Fruit fly (Drosophila melanogaster) whole organism, pupa: Measurements from ENCODE around the gene Hk.

Source experiments
- CG10348 ChIP-seq: fragments of 200-800 bp; sonication (Bioruptor generic); IDR thresholded peaks from 2 replicates; pipeline ENCODE4 v1.3.6; 2022; ENCODE audit warnings: missing biosample characterization, missing genetic modification characterization
- CG12605 ChIP-seq: fragments of 200-800 bp; sonication (Bioruptor generic); IDR thresholded peaks from 2 replicates; pipeline ENCODE4 v1.3.6; 2022; ENCODE audit warnings: missing biosample characterization, missing genetic modification characterization
- CG13204 ChIP-seq: fragments of 200-800 bp; sonication (Bioruptor generic); optimal IDR thresholded peaks from 2 replicates; lab custom pipeline; 2018; ENCODE audit warnings: missing biosample characterization, mild to moderate bottlenecking, missing genetic modification characterization, moderate library complexity
- CG14655 ChIP-seq: fragments of 200-800 bp; sonication (Bioruptor generic); optimal IDR thresholded peaks from 3 replicates; lab custom pipeline; 2017; ENCODE audit warnings: mild to moderate bottlenecking, missing biosample characterization, missing genetic modification reagents, missing genetic modification characterization
- CG15710 ChIP-seq: fragments of 200-800 bp; sonication (Bioruptor generic); optimal IDR thresholded peaks from 2 replicates; lab custom pipeline; 2018; ENCODE audit warnings: missing biosample characterization, mild to moderate bottlenecking, missing genetic modification characterization, moderate library complexity
- CG17806 ChIP-seq: fragments of 200-800 bp; sonication (Bioruptor generic); optimal IDR thresholded peaks from 2 replicates; lab custom pipeline; 2018; ENCODE audit warnings: missing biosample characterization, mild to moderate bottlenecking, missing genetic modification characterization, moderate library complexity
- CG32121 ChIP-seq: fragments of 200-800 bp; sonication (Bioruptor generic); IDR thresholded peaks from 2 replicates; pipeline ENCODE4 v1.3.6; 2022; ENCODE audit warnings: missing biosample characterization, missing genetic modification characterization
- CG34367 ChIP-seq: fragments of 200-800 bp; sonication (Bioruptor generic); optimal IDR thresholded peaks from 2 replicates; lab custom pipeline; 2018; ENCODE audit warnings: missing biosample characterization, mild to moderate bottlenecking, missing genetic modification characterization
- CG4496 ChIP-seq: fragments of 200-800 bp; sonication (Bioruptor generic); IDR thresholded peaks from 3 replicates; pipeline ENCODE4 v1.3.6; 2022; ENCODE audit warnings: missing biosample characterization, missing genetic modification characterization
- CG8159 ChIP-seq: fragments of 200-800 bp; sonication (Bioruptor generic); optimal IDR thresholded peaks from 3 replicates; lab custom pipeline; 2018; ENCODE audit warnings: missing biosample characterization, mild to moderate bottlenecking, missing genetic modification characterization, moderate library complexity
- CG8301 ChIP-seq: fragments of 200-800 bp; sonication (Bioruptor generic); optimal IDR thresholded peaks from 2 replicates; lab custom pipeline; 2018; ENCODE audit warnings: missing biosample characterization, mild to moderate bottlenecking, missing genetic modification characterization
- CG9948 ChIP-seq: fragments of 200-800 bp; sonication (Bioruptor generic); optimal IDR thresholded peaks from 2 replicates; lab custom pipeline; 2018; ENCODE audit warnings: missing biosample characterization, mild to moderate bottlenecking, missing genetic modification characterization, moderate library complexity
- D1 ChIP-seq: fragments of 200-800 bp; sonication (Bioruptor generic); optimal IDR thresholded peaks from 2 replicates; lab custom pipeline; 2018; ENCODE audit warnings: missing biosample characterization, mild to moderate bottlenecking, missing genetic modification characterization, moderate library complexity
- EcR ChIP-seq: fragments of 200-800 bp; sonication (Bioruptor generic); optimal IDR thresholded peaks from 3 replicates; lab custom pipeline; 2019; ENCODE audit warnings: missing biosample characterization, missing genetic modification characterization, mild to moderate bottlenecking, moderate library complexity, missing genetic modification reagents
- Ets98B ChIP-seq: fragments of 200-800 bp; sonication (Bioruptor generic); IDR thresholded peaks from 2 replicates; pipeline ENCODE4 v1.3.6; 2022; ENCODE audit warnings: missing biosample characterization, missing genetic modification characterization
- Pif1A ChIP-seq: fragments of 200-800 bp; sonication (Bioruptor generic); optimal IDR thresholded peaks from 3 replicates; lab custom pipeline; 2016; ENCODE audit warnings: missing biosample characterization, missing genetic modification characterization
- Pif1B ChIP-seq: fragments of 200-800 bp; sonication (Bioruptor generic); optimal IDR thresholded peaks from 3 replicates; lab custom pipeline; 2016; ENCODE audit warnings: missing biosample characterization, missing genetic modification characterization
- Snoo ChIP-seq: fragments of 200-800 bp; sonication (Bioruptor generic); optimal IDR thresholded peaks from 3 replicates; lab custom pipeline; 2017; ENCODE audit warnings: missing biosample characterization, mild to moderate bottlenecking, missing genetic modification characterization, inconsistent platforms
- fd96Ca ChIP-seq: fragments of 200-800 bp; sonication (Bioruptor generic); IDR thresholded peaks from 3 replicates; pipeline ENCODE4 v1.3.6; 2022; ENCODE audit warnings: missing biosample characterization, missing genetic modification characterization
- gl ChIP-seq: fragments of 200-800 bp; sonication (Bioruptor generic); optimal IDR thresholded peaks from 2 replicates; lab custom pipeline; 2018; ENCODE audit warnings: missing biosample characterization, mild to moderate bottlenecking, missing genetic modification characterization
- rn ChIP-seq: fragments of 200-800 bp; sonication (Bioruptor generic); IDR thresholded peaks from 2 replicates; pipeline ENCODE4 v1.3.6; 2022; ENCODE audit warnings: missing biosample characterization, missing genetic modification characterization

Gene Hk

DNA sequence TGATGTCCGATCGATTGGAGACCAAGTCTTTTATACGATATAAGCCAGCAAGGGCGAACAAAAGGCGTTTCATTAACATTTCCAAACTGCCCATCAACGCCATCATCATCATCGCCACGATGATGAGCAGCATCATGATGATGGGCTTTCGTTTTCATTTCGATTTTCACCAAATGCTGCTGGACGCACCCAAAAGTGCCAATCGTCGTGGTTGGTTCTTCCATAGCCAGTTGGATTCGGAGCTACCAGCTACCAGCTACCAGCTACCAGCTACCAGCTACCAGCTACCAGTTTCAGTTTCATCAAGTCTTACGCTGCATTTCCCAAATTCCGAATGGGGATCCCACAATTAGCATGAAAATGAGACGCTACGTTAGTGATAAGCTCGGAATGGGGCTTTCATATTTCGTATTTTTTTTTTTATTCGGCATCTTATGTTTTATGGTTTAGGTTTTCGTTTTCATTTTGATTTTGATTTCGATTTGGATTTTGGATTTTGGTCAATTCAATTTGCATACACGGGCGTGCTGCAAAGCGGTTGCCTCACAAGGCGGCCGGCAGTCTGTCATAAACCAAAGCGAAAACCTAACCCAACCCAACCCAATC is 46.5 kb downstream of the Hk start, which contains the start of gene CG2962:
TSS of gene CG2962 (minus strand) at position 9 of the 606 bp plus-strand sequence.
- TF ChIP-seq CG4496 (GFP tag; lab: Robert Waterston, UW): no peak
- no peak for TF ChIP-seq rn (GFP tag; lab: Robert Waterston, UW)
- TF ChIP-seq, all 21 proteins: peak for 0

DNA sequence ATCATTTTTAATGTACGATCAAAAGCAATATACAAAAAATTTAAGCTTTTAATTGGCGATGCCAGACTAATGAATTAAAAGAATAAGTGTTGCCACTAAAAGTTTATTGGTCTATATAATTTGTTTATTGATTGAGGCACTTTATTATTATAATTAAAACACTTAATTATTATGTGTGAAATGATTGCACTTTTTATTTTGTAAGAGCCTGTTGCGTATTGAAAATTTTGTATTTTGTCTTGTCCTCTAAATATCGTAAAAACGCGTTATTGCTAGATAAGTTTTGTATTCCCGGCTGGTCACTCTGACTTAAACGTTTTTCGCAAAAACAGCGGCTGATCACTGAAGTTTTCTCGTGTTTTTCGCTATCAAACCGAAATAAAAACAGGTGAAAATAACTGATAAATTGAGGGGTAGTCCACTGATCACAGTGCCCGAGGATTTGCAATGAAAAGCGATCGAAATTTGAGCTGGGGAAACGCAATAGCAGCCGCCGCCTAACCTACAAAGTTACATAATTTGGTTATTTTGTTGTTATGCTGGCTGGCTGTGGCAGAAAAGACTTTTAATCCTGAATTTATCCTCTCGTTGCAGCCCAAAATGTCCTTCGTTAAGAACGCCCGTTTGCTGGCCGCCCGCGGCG is 50.5 kb downstream of the Hk start, which contains the start of gene ATPsyndelta:
TSS of gene ATPsyndelta (plus strand) at position 284 of the 643 bp plus-strand sequence.
- TF ChIP-seq Snoo (tag; lab: Kevin White, UChicago): no peak
- no peak for TF ChIP-seq Pif1B
- no peak for TF ChIP-seq CG10348 (GFP tag; lab: Robert Waterston, UW)
- no peak for TF ChIP-seq D1 (tag; lab: Kevin White, UChicago)
- no peak for TF ChIP-seq CG17806 (tag; lab: Kevin White, UChicago)
- no peak for TF ChIP-seq gl (tag; lab: Kevin White, UChicago)
- no peak for TF ChIP-seq CG8159
- no peak for TF ChIP-seq CG9948 (tag; lab: Kevin White, UChicago)
- no peak for TF ChIP-seq CG4496 (GFP tag; lab: Robert Waterston, UW)
- TF ChIP-seq CG14655 (GFP tag; lab: Kevin White, UChicago): no peak
- TF ChIP-seq rn (GFP tag; lab: Robert Waterston, UW): no peak
- no peak for TF ChIP-seq CG13204 (GFP tag; lab: Kevin White, UChicago)
- no peak for TF ChIP-seq CG15710
- no peak for TF ChIP-seq Ets98B (GFP tag; lab: Robert Waterston, UW)
- TF ChIP-seq EcR (GFP tag; lab: Kevin White, UChicago): no peak

DNA sequence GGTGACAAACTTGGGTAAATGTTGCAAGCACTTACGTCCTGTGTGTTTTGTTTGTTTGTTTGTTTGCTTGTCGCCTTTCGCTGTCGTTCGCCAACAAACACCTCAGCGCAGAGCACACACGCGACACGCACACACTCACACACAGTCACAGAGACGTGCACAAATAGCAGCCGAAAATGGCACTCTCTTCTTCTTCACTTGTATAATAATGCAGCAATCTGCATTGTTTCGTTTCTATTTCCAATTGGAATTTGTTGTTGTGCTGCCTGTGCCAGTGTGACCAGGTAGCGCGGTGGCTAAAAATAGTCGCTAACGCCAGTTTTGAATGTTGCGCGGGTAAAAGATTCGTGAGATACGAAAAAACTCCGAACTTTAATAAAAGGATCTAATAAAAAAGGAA is 51.2 kb downstream of the Hk start, which contains the start of gene Ypel:
TSS of gene Ypel (minus strand) at position 257 of the 400 bp plus-strand sequence.
- no peak for TF ChIP-seq CG10348 (GFP tag; lab: Robert Waterston, UW)
- TF ChIP-seq CG4496 (GFP tag; lab: Robert Waterston, UW): no peak
- TF ChIP-seq CG9948 (tag; lab: Kevin White, UChicago): no peak
- no peak for TF ChIP-seq Pif1B
- no peak for TF ChIP-seq CG8159
- no peak for TF ChIP-seq Ets98B (GFP tag; lab: Robert Waterston, UW)
- no peak for TF ChIP-seq Snoo (tag; lab: Kevin White, UChicago)
- no peak for TF ChIP-seq EcR (GFP tag; lab: Kevin White, UChicago)
- no peak for TF ChIP-seq CG13204 (GFP tag; lab: Kevin White, UChicago)
- TF ChIP-seq gl (tag; lab: Kevin White, UChicago): no peak
- no peak for TF ChIP-seq fd96Ca
- no peak for TF ChIP-seq CG15710
- TF ChIP-seq CG32121 (GFP tag; lab: Robert Waterston, UW): no peak
- TF ChIP-seq Pif1A: no peak
- TF ChIP-seq D1 (tag; lab: Kevin White, UChicago): no peak
- no peak for TF ChIP-seq rn (GFP tag; lab: Robert Waterston, UW)
- TF ChIP-seq CG17806 (tag; lab: Kevin White, UChicago): no peak
- TF ChIP-seq CG8301: no peak
- no peak for TF ChIP-seq CG12605 (GFP tag; lab: Robert Waterston, UW)
- no peak for TF ChIP-seq CG14655 (GFP tag; lab: Kevin White, UChicago)

DNA sequence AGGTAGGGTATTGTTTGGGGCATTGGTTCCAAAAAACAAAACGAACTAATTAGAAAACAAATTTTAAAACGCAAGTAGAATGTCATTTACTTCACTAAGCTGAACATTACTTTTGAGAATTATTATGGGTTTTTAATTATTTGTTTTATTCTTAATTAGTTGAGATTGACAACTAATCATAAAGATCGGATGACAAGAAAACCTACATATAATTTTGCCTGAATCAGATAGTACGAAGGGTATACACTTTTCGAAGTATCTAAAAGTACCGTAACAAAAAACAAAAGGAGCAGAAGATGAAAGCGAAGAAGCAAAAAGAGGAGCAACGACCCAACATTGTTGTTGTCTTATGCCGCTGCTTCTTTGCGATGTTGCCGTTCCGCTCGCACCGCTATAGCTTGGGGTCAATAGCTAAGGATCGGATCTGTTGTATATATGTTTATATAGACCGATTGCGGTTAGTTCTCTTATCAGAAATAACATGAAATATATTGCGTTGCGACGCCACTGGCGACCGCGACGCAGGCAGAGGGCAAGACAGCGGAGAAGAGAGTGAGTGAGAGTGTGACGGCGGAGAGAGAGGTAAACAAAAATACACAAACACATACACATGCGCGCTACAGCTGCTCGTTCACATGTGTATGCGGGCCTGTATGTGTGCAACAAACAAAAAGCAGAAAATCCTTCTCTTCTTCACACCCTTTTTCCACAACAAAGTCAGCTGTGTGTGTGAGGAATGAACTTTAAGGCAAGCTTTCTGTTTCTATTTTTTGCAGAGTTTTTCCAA is 52.0 kb downstream of the Hk start:
- TF ChIP-seq CG9948 (tag; lab: Kevin White, UChicago) (peak; percentile 79), gl (tag; lab: Kevin White, UChicago) (peak; percentile 23), CG17806 (tag; lab: Kevin White, UChicago) (peak; percentile 76), rn (GFP tag; lab: Robert Waterston, UW) (peak; percentile 36; the same call in 1 of the 2 replicates), Pif1B (peak; percentile 83), Snoo (tag; lab: Kevin White, UChicago) (peak; percentile 87), CG34367 (tag; lab: Kevin White, UChicago) (peak; percentile 67), CG13204 (GFP tag; lab: Kevin White, UChicago) (no peak), CG14655 (GFP tag; lab: Kevin White, UChicago) (peak; percentile 94), fd96Ca (no peak), EcR (GFP tag; lab: Kevin White, UChicago) (peak; percentile 99), Pif1A (peak; percentile 78), CG10348 (GFP tag; lab: Robert Waterston, UW) (no peak), CG12605 (GFP tag; lab: Robert Waterston, UW) (peak; percentile 69), D1 (tag; lab: Kevin White, UChicago) (peak; percentile 59), Ets98B (GFP tag; lab: Robert Waterston, UW) (peak; percentile 54; the same call in 1 of the 2 replicates), CG8159 (peak; percentile 80), CG15710 (peak; percentile 70), CG4496 (GFP tag; lab: Robert Waterston, UW) (peak; percentile 83; the same call in 2 of the 3 replicates), CG32121 (GFP tag; lab: Robert Waterston, UW) (peak; percentile 69), CG8301 (peak; percentile 88)

DNA sequence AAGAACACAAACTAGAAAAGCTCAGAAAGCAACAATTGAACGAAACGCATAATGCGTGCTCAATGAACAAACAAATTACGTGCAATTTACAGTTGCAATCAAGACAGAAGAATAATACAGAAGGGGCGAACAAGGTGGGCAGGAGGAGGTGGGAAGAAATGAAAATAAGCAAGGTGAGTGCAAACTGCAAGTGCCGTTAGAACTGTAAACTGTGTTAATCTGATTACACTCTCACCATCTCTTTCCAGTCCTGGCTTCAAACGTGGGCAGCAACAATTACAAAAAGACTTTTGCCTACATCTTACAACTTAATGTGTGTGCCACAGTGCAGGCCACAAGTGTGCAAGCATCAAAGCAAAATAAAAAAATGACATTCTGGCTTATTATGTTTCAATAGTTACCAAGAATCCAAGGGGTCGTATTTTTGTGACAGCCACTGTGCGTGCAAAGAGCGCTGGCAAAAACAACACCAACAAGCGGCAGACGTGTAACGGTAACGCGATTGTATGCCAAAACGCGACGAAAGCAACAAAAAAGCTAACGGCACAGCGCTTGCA is 52.9 kb downstream of the Hk start:
- no peak for TF ChIP-seq Snoo (tag; lab: Kevin White, UChicago)
- peak; percentile 27 for TF ChIP-seq CG8159
- peak; percentile 17 for TF ChIP-seq CG34367 (tag; lab: Kevin White, UChicago)
- TF ChIP-seq Pif1B: no peak
- TF ChIP-seq Ets98B (GFP tag; lab: Robert Waterston, UW): peak; percentile 63
- peak; percentile 78 for TF ChIP-seq fd96Ca
- peak; percentile 24 for TF ChIP-seq CG9948 (tag; lab: Kevin White, UChicago)
- peak; percentile 66 for TF ChIP-seq CG32121 (GFP tag; lab: Robert Waterston, UW)
- TF ChIP-seq EcR (GFP tag; lab: Kevin White, UChicago): no peak
- peak; percentile 51 for TF ChIP-seq CG12605 (GFP tag; lab: Robert Waterston, UW)
- TF ChIP-seq CG10348 (GFP tag; lab: Robert Waterston, UW): 0 out of 2 replicates have a peak, but pooled peaks have one; percentile 15
- TF ChIP-seq CG14655 (GFP tag; lab: Kevin White, UChicago): peak; percentile 49
- TF ChIP-seq CG17806 (tag; lab: Kevin White, UChicago): peak; percentile 23
- peak; percentile 56; the same call in 1 of the 3 replicates for TF ChIP-seq CG4496 (GFP tag; lab: Robert Waterston, UW)
- no peak for TF ChIP-seq CG13204 (GFP tag; lab: Kevin White, UChicago)
- TF ChIP-seq rn (GFP tag; lab: Robert Waterston, UW): no peak
- no peak for TF ChIP-seq gl (tag; lab: Kevin White, UChicago)
- TF ChIP-seq CG15710: peak; percentile 7
- TF ChIP-seq Pif1A: no peak
- peak; percentile 59 for TF ChIP-seq CG8301
- TF ChIP-seq D1 (tag; lab: Kevin White, UChicago): no peak
